Worm (Caenorhabditis elegans): ENCODE data around the gene enri-1.

ce11 chrII:2379673-2380072 is 38.3 kb upstream of the enri-1 start:
- no peak for TF ChIP-seq W03F9.2 (tag; optimal IDR thresholded peaks at IDR 0.05)
- TF ChIP-seq dao-5 (tag; optimal IDR thresholded peaks at IDR 0.05), result no peak
- no peak for TF ChIP-seq him-1 (tag; optimal IDR thresholded peaks at IDR 0.05)

Data from whole organism, L4/young adult.